Worm (Caenorhabditis elegans): Measurements from ENCODE around the gene asg-2.
"Not testable (repeated sequence)": the region's sequence is repeated elsewhere in the genome, so short reads cannot be mapped to it uniquely, and the experiment has no call there.

asg-2 gene

DNA sequence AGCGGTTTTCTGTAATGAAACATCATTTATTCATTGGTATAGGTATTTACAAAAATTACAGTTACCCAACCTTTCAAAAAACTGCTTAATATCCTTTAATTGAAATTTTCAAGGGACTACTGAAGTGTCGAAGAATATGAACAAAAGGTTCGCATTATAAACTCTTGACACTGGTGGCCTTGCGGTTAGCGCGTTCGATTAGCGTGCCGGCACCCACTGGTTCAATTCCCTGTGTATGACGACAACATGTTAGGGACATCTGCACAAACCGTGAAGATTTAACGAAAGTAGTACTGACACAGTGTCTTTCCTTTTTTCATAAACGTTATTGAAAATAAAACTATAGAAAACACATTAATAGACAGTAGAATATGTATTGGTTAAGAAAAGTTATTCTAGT, 26.6 kb downstream of the asg-2 start (continued):
- TF ChIP-seq egl-27 (tag; optimal IDR thresholded peaks at IDR 0.05) (no peak), unc-62 (GFP tag; optimal IDR thresholded peaks at IDR 0.05) (no peak), tlp-1 (tag; optimal IDR thresholded peaks at IDR 0.05) (no peak), snu-23 (GFP tag; optimal IDR thresholded peaks at IDR 0.05) (peak; percentile 71), grh-1 (GFP tag; IDR thresholded peaks at IDR 0.05) (peak; percentile 54; the same call in 1 of the 2 replicates), fkh-4 (tag; optimal IDR thresholded peaks at IDR 0.05; ENCODE audit: borderline replicate concordance) (no peak), nhr-19 (GFP tag; conservative IDR thresholded peaks at IDR 0.05) (peak; percentile 45), hpl-2 (GFP tag; optimal IDR thresholded peaks at IDR 0.05) (no peak), ets-5 (GFP tag; IDR thresholded peaks at IDR 0.05) (no peak), nhr-11 (tag; optimal IDR thresholded peaks at IDR 0.05) (no peak), aha-1 (tag; optimal IDR thresholded peaks at IDR 0.05) (no peak), hlh-4 (tag; optimal IDR thresholded peaks at IDR 0.05) (no peak), dsc-1 (tag; optimal IDR thresholded peaks at IDR 0.05) (no peak), nhr-71 (tag; optimal IDR thresholded peaks at IDR 0.05) (peak; percentile 58), mdl-1 (tag; optimal IDR thresholded peaks at IDR 0.05) (peak in 1 of 2 experiments; percentile 13), swsn-7 (tag; optimal IDR thresholded peaks at IDR 0.05) (peak; percentile 31), rnt-1 (tag; optimal IDR thresholded peaks at IDR 0.05) (peak; percentile 78), unc-130 (tag; optimal IDR thresholded peaks at IDR 0.05) (no peak), nhr-20 (tag; optimal IDR thresholded peaks at IDR 0.05) (peak; percentile 51), fkh-10 (GFP tag; optimal IDR thresholded peaks at IDR 0.05) (no peak), efl-1 (optimal IDR thresholded peaks at IDR 0.05) (peak in 1 of 2 experiments; percentile 14), efl-1 (GFP tag; optimal IDR thresholded peaks at IDR 0.05 in 1 of 2) (no peak), nhr-84 (tag; optimal IDR thresholded peaks at IDR 0.05) (no peak), irx-1 (tag; optimal IDR thresholded peaks at IDR 0.05) (no peak), nhr-77 (tag; optimal IDR thresholded peaks at IDR 0.05) (peak; percentile 7), ceh-63 (GFP tag; optimal IDR thresholded peaks at IDR 0.05) (no peak), snpc-4 (tag; optimal IDR thresholded peaks at IDR 0.05) (no peak), C16A3.4 (tag; optimal IDR thresholded peaks at IDR 0.05) (no peak), xbp-1 (tag; optimal IDR thresholded peaks at IDR 0.05) (peak; percentile 54), alr-1 (tag; optimal IDR thresholded peaks at IDR 0.05; ENCODE audit: borderline replicate concordance) (no peak), egl-13 (tag; optimal IDR thresholded peaks at IDR 0.05) (no peak), lsy-2 (tag; optimal IDR thresholded peaks at IDR 0.05) (no peak), skn-1 (tag; optimal IDR thresholded peaks at IDR 0.05) (no peak), lin-14 (GFP tag; optimal IDR thresholded peaks at IDR 0.05) (peak; percentile 50), elt-2 (tag; optimal IDR thresholded peaks at IDR 0.05) (peak; percentile 49), ceh-90 (tag; optimal IDR thresholded peaks at IDR 0.05) (no peak), ceh-88 (GFP tag; IDR thresholded peaks at IDR 0.05) (0 out of 2 replicates have a peak, but pooled peaks have one; percentile 33), lir-3 (tag; optimal IDR thresholded peaks at IDR 0.05; ENCODE audit: poor library complexity) (peak; percentile 35), aly-2 (tag; optimal IDR thresholded peaks at IDR 0.05) (no peak), fkh-8 (tag; optimal IDR thresholded peaks at IDR 0.05) (no peak), unc-30 (tag; optimal IDR thresholded peaks at IDR 0.05) (no peak), efl-3 (GFP tag; optimal IDR thresholded peaks at IDR 0.05) (no peak)

DNA sequence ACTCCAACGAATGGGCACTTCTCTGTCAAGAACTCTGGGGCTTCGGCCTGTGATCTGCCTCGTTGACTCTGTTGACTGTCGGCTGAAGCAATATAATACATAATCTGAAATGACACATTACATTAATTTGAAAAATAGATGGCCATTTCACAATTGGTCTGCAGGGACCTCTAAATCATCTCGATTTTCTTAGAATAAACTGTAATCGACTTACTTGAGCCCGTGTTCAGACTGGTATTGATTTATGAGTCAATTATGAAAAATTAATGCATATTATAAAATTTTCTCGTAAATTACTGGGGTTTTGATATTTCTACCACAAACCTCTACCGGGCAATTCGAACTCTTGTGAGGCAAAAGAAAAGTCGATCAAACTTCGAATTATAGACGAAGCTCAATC, 27.6 kb downstream of the asg-2 start, which contains the start of gene C53B7.6:
TSS of gene C53B7.6 (minus strand) at position 101 of the 400 bp plus-strand sequence.
- TF ChIP-seq lin-15B (tag; optimal IDR thresholded peaks at IDR 0.05); ceh-8 (GFP tag; optimal IDR thresholded peaks at IDR 0.05); hpl-2 (GFP tag; optimal IDR thresholded peaks at IDR 0.05): not testable (repeated sequence)
